Fruit fly (Drosophila melanogaster): ENCODE data around the gene Rfx.

DNA sequence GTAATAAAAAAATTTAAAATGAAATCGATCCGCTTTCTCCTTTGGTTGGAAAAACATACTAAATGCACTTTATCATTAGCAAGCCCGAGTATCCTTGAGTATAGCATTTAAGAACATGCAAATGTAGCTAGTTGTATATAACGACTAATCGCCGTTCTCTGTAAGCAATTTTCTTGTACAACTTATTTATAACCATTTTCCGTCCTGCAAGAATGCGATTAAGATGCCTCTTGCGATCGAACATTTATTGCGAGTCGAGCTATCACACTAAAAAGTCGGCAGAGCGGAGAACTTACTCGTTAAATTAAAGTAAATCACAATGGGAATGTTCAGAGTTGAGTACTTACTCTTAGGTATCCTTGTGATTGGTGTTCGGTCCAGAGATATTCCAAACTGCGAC, 22.9 kb upstream of the Rfx start, which contains the start of gene mthl11:
- TF ChIP-seq HLH106 (tag; optimal IDR thresholded peaks at IDR 0.05) (no peak), sage (GFP tag; optimal IDR thresholded peaks at IDR 0.05) (no peak), psq (GFP tag; optimal IDR thresholded peaks at IDR 0.05) (no peak), N (GFP tag; optimal IDR thresholded peaks at IDR 0.05) (no peak), usp (GFP tag; optimal IDR thresholded peaks at IDR 0.05) (no peak), sv (GFP tag; optimal IDR thresholded peaks at IDR 0.05) (no peak), Hr78 (GFP tag; optimal IDR thresholded peaks at IDR 0.05) (no peak), OdsH (GFP tag; optimal IDR thresholded peaks at IDR 0.05) (no peak), pan (optimal IDR thresholded peaks at IDR 0.05) (no peak), dmrt93B (GFP tag; optimal IDR thresholded peaks at IDR 0.05) (no peak), rgr (GFP tag; optimal IDR thresholded peaks at IDR 0.05) (no peak), Sp1 (GFP tag; optimal IDR thresholded peaks at IDR 0.05) (no peak)

Data from whole organism, wandering third instar larva.